Worm (Caenorhabditis elegans) whole organism, L1 larva: ENCODE data around the gene F59G1.8.

ENCODE experiments used
- C04F5.9 ChIP-seq: sonication (generic microtip); optimal IDR thresholded peaks from 2 replicates; lab custom pipeline; 2016; ENCODE audit warnings: missing genetic modification characterization, missing compliant biosample characterization
- C16A3.4 ChIP-seq: fragments of 150-350 bp; optimal IDR thresholded peaks from 2 replicates; lab custom pipeline; 2014; ENCODE audit warnings: missing biosample characterization, missing genetic modification characterization
- ama-1 ChIP-seq: fragments of 150-350 bp; optimal IDR thresholded peaks from 2 replicates; lab custom pipeline; 2014
- dpl-1 ChIP-seq, 3 experiments: fragments of 150-350 bp in 2 of 3; sonication (generic microtip) in 1 of 3; optimal IDR thresholded peaks; 2 replicates each; lab custom pipeline; 2014 to 2017; ENCODE audit warnings: missing biosample characterization in 3 of 3, missing genetic modification characterization in 3 of 3, missing genetic modification reagents in 3 of 3
- dsc-1 ChIP-seq: sonication (generic microtip); optimal IDR thresholded peaks from 2 replicates; lab custom pipeline; 2016; ENCODE audit warnings: mild to moderate bottlenecking, missing genetic modification characterization, missing compliant biosample characterization
- efl-1 ChIP-seq, 4 experiments: fragments of 150-350 bp; optimal IDR thresholded peaks in 3 of 4; peaks in 1 of 4; 1 replicate in 1 of 4; 2 replicates in 3 of 4; lab custom pipeline; 2014; ENCODE audit warnings: missing biosample characterization in 2 of 4, missing genetic modification characterization in 2 of 4, missing genetic modification reagents in 2 of 4
- elt-2 ChIP-seq: sonication (generic microtip); optimal IDR thresholded peaks from 2 replicates; lab custom pipeline; 2016; ENCODE audit warnings: missing genetic modification characterization, mild to moderate bottlenecking, inconsistent platforms, missing compliant biosample characterization, missing genetic modification reagents
- ets-5 ChIP-seq: fragments of 200-800 bp; sonication (Bioruptor generic); IDR thresholded peaks from 2 replicates; pipeline ENCODE4 v1.3.6; 2022; ENCODE audit warnings: missing genetic modification characterization, missing compliant biosample characterization
- fkh-8 ChIP-seq: sonication (generic microtip); optimal IDR thresholded peaks from 2 replicates; lab custom pipeline; 2016; ENCODE audit warnings: mild to moderate bottlenecking, missing genetic modification characterization, missing compliant biosample characterization
- jun-1 ChIP-seq: fragments of 150-350 bp; optimal IDR thresholded peaks from 2 replicates; lab custom pipeline; 2014; ENCODE audit warnings: missing biosample characterization, missing genetic modification reagents, missing genetic modification characterization
- lin-13 ChIP-seq: fragments of 150-350 bp; optimal IDR thresholded peaks from 2 replicates; lab custom pipeline; 2014; ENCODE audit warnings: missing biosample characterization, missing genetic modification reagents, missing genetic modification characterization
- lin-14 ChIP-seq: fragments of 200-800 bp; sonication (Bioruptor generic); optimal IDR thresholded peaks from 2 replicates; lab custom pipeline; 2018; ENCODE audit warnings: mild to moderate bottlenecking, missing genetic modification characterization, moderate library complexity, missing compliant biosample characterization
- lin-15B ChIP-seq: fragments of 150-350 bp; sonication (generic microtip); optimal IDR thresholded peaks from 3 replicates; lab custom pipeline; 2014; ENCODE audit warnings: missing biosample characterization, missing genetic modification characterization
- lin-39 ChIP-seq: fragments of 150-350 bp; optimal IDR thresholded peaks from 2 replicates; lab custom pipeline; 2014; ENCODE audit warnings: missing biosample characterization, missing genetic modification reagents, missing genetic modification characterization
- lsy-2 ChIP-seq, 2 experiments: fragments of 150-350 bp; optimal IDR thresholded peaks; 2 replicates each; lab custom pipeline; 2014; ENCODE audit warnings: missing biosample characterization in 2 of 2, missing genetic modification characterization in 2 of 2
- mdl-1 ChIP-seq, 2 experiments: fragments of 150-350 bp; optimal IDR thresholded peaks; 2 replicates each; lab custom pipeline; 2014 to 2017; ENCODE audit warnings: missing biosample characterization in 2 of 2, missing genetic modification characterization in 2 of 2, inconsistent platforms in 1 of 2
- nhr-19 ChIP-seq: fragments of 200-800 bp; sonication (Bioruptor generic); conservative IDR thresholded peaks from 2 replicates; pipeline ENCODE4 v1.3.6; 2022; ENCODE audit warnings: missing genetic modification characterization, missing compliant biosample characterization
- nhr-85 ChIP-seq: sonication (generic microtip); peaks from one replicate; lab custom pipeline; 2016; ENCODE audit warnings: missing genetic modification characterization, inconsistent platforms, missing compliant biosample characterization
- pag-3 ChIP-seq: sonication (generic microtip); optimal IDR thresholded peaks from 2 replicates; lab custom pipeline; 2017; ENCODE audit warnings: missing genetic modification characterization, mild to moderate bottlenecking, missing compliant biosample characterization, antibody characterized with exemption, borderline replicate concordance; ENCODE audit not compliant: insufficient read depth
- rnt-1 ChIP-seq: sonication (generic microtip); optimal IDR thresholded peaks from 2 replicates; lab custom pipeline; 2016; ENCODE audit warnings: mild to moderate bottlenecking, missing genetic modification characterization, moderate library complexity, missing compliant biosample characterization
- snu-23 ChIP-seq: sonication (generic microtip); optimal IDR thresholded peaks from 2 replicates; lab custom pipeline; 2016; ENCODE audit warnings: missing genetic modification characterization, missing compliant biosample characterization
- sox-4 ChIP-seq: sonication (generic microtip); optimal IDR thresholded peaks from 2 replicates; lab custom pipeline; 2016; ENCODE audit warnings: missing genetic modification characterization, missing compliant biosample characterization
- swsn-7 ChIP-seq: sonication (generic microtip); optimal IDR thresholded peaks from 2 replicates; lab custom pipeline; 2016; ENCODE audit warnings: missing genetic modification characterization, missing compliant biosample characterization
- unc-30 ChIP-seq: sonication (generic microtip); optimal IDR thresholded peaks from 2 replicates; lab custom pipeline; 2017; ENCODE audit warnings: missing biosample characterization, missing genetic modification characterization
- zip-4 ChIP-seq: fragments of 200-800 bp; sonication (Bioruptor generic); optimal IDR thresholded peaks from 2 replicates; lab custom pipeline; 2018; ENCODE audit warnings: mild to moderate bottlenecking, missing genetic modification characterization, moderate library complexity, missing compliant biosample characterization
- ztf-11 ChIP-seq, 2 experiments: sonication (generic microtip); optimal IDR thresholded peaks; 2 replicates each; lab custom pipeline; 2016 to 2017; ENCODE audit warnings: missing genetic modification characterization in 2 of 2, missing biosample characterization in 1 of 2, missing compliant biosample characterization in 1 of 2

The F59G1.8 gene

ce11 chrII:5906274-5906673, at the start of gene F59G1.8:
Gene F59G1.8, plus strand, starts transcription at chrII:5906566.
- TF ChIP-seq fkh-8 (tag; lab: Kevin White, UChicago) (no peak), swsn-7 (no peak), ama-1 (lab: Kevin White, UChicago) (no peak), ets-5 (GFP tag; lab: Robert Waterston, UW) (no peak), mdl-1 (tag; optimal IDR thresholded peaks at IDR 0.05; lab: Kevin White, UChicago) (no peak), C16A3.4 (tag; lab: Kevin White, UChicago) (no peak), lin-13 (GFP tag; lab: Kevin White, UChicago) (no peak), zip-4 (GFP tag; lab: Kevin White, UChicago) (no peak), pag-3 (tag; lab: Kevin White, UChicago) (no peak), lin-39 (tag; lab: Kevin White, UChicago) (no peak), lin-14 (GFP tag; lab: Kevin White, UChicago) (no peak), jun-1 (tag; lab: Kevin White, UChicago) (no peak)
- TF ChIP-seq, all 84 proteins: peak for 0

- no peak for TF ChIP-seq rnt-1 (tag; lab: Kevin White, UChicago)
- no peak for TF ChIP-seq nhr-19 (GFP tag; lab: Robert Waterston, UW)
- TF ChIP-seq lin-14 (GFP tag; lab: Kevin White, UChicago) = peak; percentile 33
- TF ChIP-seq unc-30 (tag; lab: Kevin White, UChicago) = no peak
- TF ChIP-seq, all 84 proteins: peak for 1
These were observed 48.0 kb upstream of the F59G1.8 start, which contains the start of gene F55C12.4 for ce11 chrII:5858322-5858721. Gene F55C12.4, minus strand, starts transcription at chrII:5858422.

ce11 chrII:5860621-5861020, 45.7 kb upstream of the F59G1.8 start:
- TF ChIP-seq lin-14 (GFP tag; lab: Kevin White, UChicago) = peak; percentile 49
- TF ChIP-seq snu-23 = no peak

- TF ChIP-seq lin-15B (no peak), elt-2 (peak; percentile 2)
These were observed 42.5 kb upstream of the F59G1.8 start, which contains the start of gene tag-234 for ce11 chrII:5863893-5864292. Gene tag-234, plus strand, starts transcription at chrII:5864193.

ce11 chrII:5865405-5866308, 40.7 kb upstream of the F59G1.8 start, which contains the start of gene F55C12.19:
Gene F55C12.19, plus strand, starts transcription at chrII:5866139.
- TF ChIP-seq elt-2 (peak; percentile 47), ztf-11 (tag; optimal IDR thresholded peaks at IDR 0.05; lab: Kevin White, UChicago) (no peak), dpl-1 (GFP tag; optimal IDR thresholded peaks at IDR 0.05; lab: Kevin White, UChicago) (no peak)

- peak in 1 of 3 experiments; percentile 20 for TF ChIP-seq dpl-1 (GFP tag; optimal IDR thresholded peaks at IDR 0.05; lab: Kevin White, UChicago)
- TF ChIP-seq fkh-8 (tag; lab: Kevin White, UChicago) = no peak
- TF ChIP-seq efl-1 (optimal IDR thresholded peaks at IDR 0.05; lab: Kevin White, UChicago) = no peak
- TF ChIP-seq efl-1 (GFP tag; optimal IDR thresholded peaks at IDR 0.05 in 1 of 2; lab: Kevin White, UChicago) = peak in 1 of 2 experiments; percentile 40
- no peak for TF ChIP-seq sox-4 (tag; lab: Kevin White, UChicago)
- no peak for TF ChIP-seq zip-4 (GFP tag; lab: Kevin White, UChicago)
These were observed 39.4 kb upstream of the F59G1.8 start for ce11 chrII:5866920-5867319.

- TF ChIP-seq dsc-1 (tag; lab: Kevin White, UChicago) (peak; percentile 48), lsy-2 (tag; optimal IDR thresholded peaks at IDR 0.05; lab: Kevin White, UChicago) (peak in 1 of 2 experiments; percentile 15), nhr-85 (tag; lab: Kevin White, UChicago) (peak; percentile 39), lin-14 (GFP tag; lab: Kevin White, UChicago) (peak; percentile 48), C04F5.9 (tag; lab: Kevin White, UChicago) (no peak)
These were observed 34.9 kb upstream of the F59G1.8 start for ce11 chrII:5871508-5871907.
